Worm (Caenorhabditis elegans) whole organism, L1 larva: Measurements from ENCODE around the gene cyn-9.

Source experiments
- C04F5.9 ChIP-seq: sonication (generic microtip); optimal IDR thresholded peaks from 2 replicates; lab custom pipeline; 2016; ENCODE audit warnings: missing genetic modification characterization, missing compliant biosample characterization
- C16A3.4 ChIP-seq: fragments of 150-350 bp; optimal IDR thresholded peaks from 2 replicates; lab custom pipeline; 2014; ENCODE audit warnings: missing biosample characterization, missing genetic modification characterization
- F16B12.6 ChIP-seq: fragments of 150-350 bp; optimal IDR thresholded peaks from 2 replicates; lab custom pipeline; 2014; ENCODE audit warnings: missing biosample characterization, missing genetic modification characterization
- Y116A8C.19 ChIP-seq: sonication (generic microtip); optimal IDR thresholded peaks from 2 replicates; lab custom pipeline; 2016; ENCODE audit warnings: missing compliant biosample characterization, missing genetic modification characterization, borderline replicate concordance
- blmp-1 ChIP-seq: fragments of 150-350 bp; optimal IDR thresholded peaks from 2 replicates; lab custom pipeline; 2014; ENCODE audit warnings: missing biosample characterization, missing genetic modification characterization
- ceh-63 ChIP-seq: fragments of 200-800 bp; sonication (Bioruptor generic); optimal IDR thresholded peaks from 2 replicates; lab custom pipeline; 2018; ENCODE audit warnings: mild to moderate bottlenecking, missing genetic modification characterization, missing compliant biosample characterization
- ceh-82 ChIP-seq, 3 experiments: fragments of 150-350 bp in 1 of 3; sonication (generic microtip) in 2 of 3; optimal IDR thresholded peaks; 2 replicates each; lab custom pipeline; 2014 to 2017; ENCODE audit warnings: missing biosample characterization in 3 of 3, missing genetic modification characterization in 3 of 3
- ceh-90 ChIP-seq: sonication (generic microtip); optimal IDR thresholded peaks from 2 replicates; lab custom pipeline; 2016; ENCODE audit warnings: missing genetic modification characterization, missing compliant biosample characterization
- ces-1 ChIP-seq: fragments of 150-350 bp; optimal IDR thresholded peaks from 2 replicates; lab custom pipeline; 2014; ENCODE audit warnings: missing biosample characterization, missing genetic modification reagents, missing genetic modification characterization
- dpl-1 ChIP-seq, 3 experiments: fragments of 150-350 bp in 2 of 3; sonication (generic microtip) in 1 of 3; optimal IDR thresholded peaks; 2 replicates each; lab custom pipeline; 2014 to 2017; ENCODE audit warnings: missing biosample characterization in 3 of 3, missing genetic modification characterization in 3 of 3, missing genetic modification reagents in 3 of 3
- dsc-1 ChIP-seq: sonication (generic microtip); optimal IDR thresholded peaks from 2 replicates; lab custom pipeline; 2016; ENCODE audit warnings: mild to moderate bottlenecking, missing genetic modification characterization, missing compliant biosample characterization
- efl-1 ChIP-seq, 4 experiments: fragments of 150-350 bp; optimal IDR thresholded peaks in 3 of 4; peaks in 1 of 4; 1 replicate in 1 of 4; 2 replicates in 3 of 4; lab custom pipeline; 2014; ENCODE audit warnings: missing biosample characterization in 2 of 4, missing genetic modification characterization in 2 of 4, missing genetic modification reagents in 2 of 4
- efl-3 ChIP-seq: fragments of 200-800 bp; sonication (Bioruptor generic); optimal IDR thresholded peaks from 2 replicates; lab custom pipeline; 2018; ENCODE audit warnings: mild to moderate bottlenecking, missing genetic modification characterization, missing compliant biosample characterization
- egl-13 ChIP-seq: sonication (generic microtip); optimal IDR thresholded peaks from 2 replicates; lab custom pipeline; 2016; ENCODE audit warnings: missing genotype, missing genetic modification reagents, missing genetic modification characterization, missing compliant biosample characterization
- elt-3 ChIP-seq, 6 experiments: fragments of 150-350 bp in 1 of 6; sonication (generic microtip); optimal IDR thresholded peaks; 2 replicates each; lab custom pipeline; 2017 to 2018; ENCODE audit warnings: missing biosample characterization in 6 of 6, missing genetic modification characterization in 6 of 6, inconsistent platforms in 1 of 6
- ets-5 ChIP-seq: fragments of 200-800 bp; sonication (Bioruptor generic); IDR thresholded peaks from 2 replicates; pipeline ENCODE4 v1.3.6; 2022; ENCODE audit warnings: missing genetic modification characterization, missing compliant biosample characterization
- fkh-8 ChIP-seq: sonication (generic microtip); optimal IDR thresholded peaks from 2 replicates; lab custom pipeline; 2016; ENCODE audit warnings: mild to moderate bottlenecking, missing genetic modification characterization, missing compliant biosample characterization
- fos-1 ChIP-seq: fragments of 150-350 bp; optimal IDR thresholded peaks from 2 replicates; lab custom pipeline; 2014; ENCODE audit warnings: missing biosample characterization, missing genetic modification characterization
- grh-1 ChIP-seq: fragments of 200-800 bp; sonication (Bioruptor generic); IDR thresholded peaks from 2 replicates; pipeline ENCODE4 v1.3.6; 2022; ENCODE audit warnings: missing genetic modification reagents, missing genetic modification characterization, missing compliant biosample characterization
- hlh-17 ChIP-seq: fragments of 200-800 bp; sonication (Bioruptor generic); optimal IDR thresholded peaks from 2 replicates; lab custom pipeline; 2018; ENCODE audit warnings: missing genetic modification characterization, mild to moderate bottlenecking, missing compliant biosample characterization, moderate library complexity, borderline replicate concordance
- hlh-4 ChIP-seq: sonication (generic microtip); optimal IDR thresholded peaks from 2 replicates; lab custom pipeline; 2016; ENCODE audit warnings: mild to moderate bottlenecking, missing genetic modification characterization, missing compliant biosample characterization
- hpl-2 ChIP-seq: fragments of 150-350 bp; optimal IDR thresholded peaks from 2 replicates; lab custom pipeline; 2014; ENCODE audit warnings: missing biosample characterization, missing genetic modification reagents, missing genetic modification characterization
- irx-1 ChIP-seq: sonication (generic microtip); optimal IDR thresholded peaks from 2 replicates; lab custom pipeline; 2016; ENCODE audit warnings: missing genetic modification characterization, missing compliant biosample characterization
- lin-14 ChIP-seq: fragments of 200-800 bp; sonication (Bioruptor generic); optimal IDR thresholded peaks from 2 replicates; lab custom pipeline; 2018; ENCODE audit warnings: mild to moderate bottlenecking, missing genetic modification characterization, moderate library complexity, missing compliant biosample characterization
- lin-15B ChIP-seq: fragments of 150-350 bp; sonication (generic microtip); optimal IDR thresholded peaks from 3 replicates; lab custom pipeline; 2014; ENCODE audit warnings: missing biosample characterization, missing genetic modification characterization
- lin-35 ChIP-seq, 2 experiments: fragments of 150-350 bp; optimal IDR thresholded peaks; 2 replicates each; lab custom pipeline; 2014; ENCODE audit warnings: missing biosample characterization in 2 of 2, missing genetic modification characterization in 2 of 2, missing genetic modification reagents in 2 of 2
- lsy-2 ChIP-seq, 2 experiments: fragments of 150-350 bp; optimal IDR thresholded peaks; 2 replicates each; lab custom pipeline; 2014; ENCODE audit warnings: missing biosample characterization in 2 of 2, missing genetic modification characterization in 2 of 2
- mef-2 ChIP-seq: fragments of 150-350 bp; optimal IDR thresholded peaks from 2 replicates; lab custom pipeline; 2014; ENCODE audit warnings: missing biosample characterization, missing genetic modification characterization
- mep-1 ChIP-seq: fragments of 150-350 bp; optimal IDR thresholded peaks from 2 replicates; lab custom pipeline; 2014; ENCODE audit warnings: missing biosample characterization, missing genetic modification characterization
- nhr-12 ChIP-seq: sonication (generic microtip); optimal IDR thresholded peaks from 2 replicates; lab custom pipeline; 2017; ENCODE audit warnings: missing biosample characterization, missing genetic modification characterization
- nhr-20 ChIP-seq: sonication (generic microtip); optimal IDR thresholded peaks from 2 replicates; lab custom pipeline; 2016; ENCODE audit warnings: mild to moderate bottlenecking, missing genetic modification characterization, missing compliant biosample characterization
- nhr-28 ChIP-seq: fragments of 150-350 bp; optimal IDR thresholded peaks from 2 replicates; lab custom pipeline; 2014; ENCODE audit warnings: missing biosample characterization, missing genetic modification characterization
- nhr-47 ChIP-seq: sonication (generic microtip); optimal IDR thresholded peaks from 2 replicates; lab custom pipeline; 2016; ENCODE audit warnings: mild to moderate bottlenecking, missing genetic modification characterization, moderate library complexity, missing compliant biosample characterization
- nhr-71 ChIP-seq: sonication (generic microtip); optimal IDR thresholded peaks from 2 replicates; lab custom pipeline; 2016; ENCODE audit warnings: mild to moderate bottlenecking, missing genetic modification characterization, moderate library complexity, missing compliant biosample characterization
- nhr-77 ChIP-seq: fragments of 150-350 bp; optimal IDR thresholded peaks from 2 replicates; lab custom pipeline; 2014; ENCODE audit warnings: missing biosample characterization, missing genetic modification characterization
- nhr-90 ChIP-seq: sonication (generic microtip); optimal IDR thresholded peaks from 2 replicates; lab custom pipeline; 2016; ENCODE audit warnings: mild to moderate bottlenecking, missing genetic modification characterization, missing compliant biosample characterization; ENCODE audit not compliant: poor library complexity
- pax-3 ChIP-seq: fragments of 200-800 bp; sonication (Bioruptor generic); optimal IDR thresholded peaks from 2 replicates; lab custom pipeline; 2018; ENCODE audit warnings: mild to moderate bottlenecking, missing genetic modification characterization, moderate library complexity, missing compliant biosample characterization
- skn-1 ChIP-seq: fragments of 150-350 bp; optimal IDR thresholded peaks from 2 replicates; lab custom pipeline; 2014; ENCODE audit warnings: missing biosample characterization, missing genetic modification characterization
- sup-37 ChIP-seq: fragments of 200-800 bp; sonication (Bioruptor generic); optimal IDR thresholded peaks from 2 replicates; lab custom pipeline; 2018; ENCODE audit warnings: mild to moderate bottlenecking, missing genetic modification characterization, missing compliant biosample characterization
- swsn-7 ChIP-seq: sonication (generic microtip); optimal IDR thresholded peaks from 2 replicates; lab custom pipeline; 2016; ENCODE audit warnings: missing genetic modification characterization, missing compliant biosample characterization
- unc-130 ChIP-seq: fragments of 150-350 bp; optimal IDR thresholded peaks from 2 replicates; lab custom pipeline; 2017; ENCODE audit warnings: missing biosample characterization, missing genetic modification characterization, inconsistent platforms
- unc-86 ChIP-seq: sonication (generic microtip); optimal IDR thresholded peaks from 2 replicates; lab custom pipeline; 2016; ENCODE audit warnings: missing genetic modification characterization, missing compliant biosample characterization
- xbp-1 ChIP-seq: sonication (generic microtip); optimal IDR thresholded peaks from 2 replicates; lab custom pipeline; 2016; ENCODE audit warnings: missing genetic modification characterization, missing compliant biosample characterization
- ztf-4 ChIP-seq: fragments of 150-350 bp; optimal IDR thresholded peaks from 2 replicates; lab custom pipeline; 2014; ENCODE audit warnings: missing biosample characterization, missing genetic modification characterization

Gene cyn-9

ce11 chrIII:3672839-3673238 is 26.6 kb downstream of the cyn-9 start (continued):
- TF ChIP-seq skn-1 (peak; percentile 20), efl-1 (optimal IDR thresholded peaks at IDR 0.05; lab: Kevin White, UChicago) (peak in 1 of 2 experiments; percentile 18), efl-1 (GFP tag; optimal IDR thresholded peaks at IDR 0.05 in 1 of 2; lab: Kevin White, UChicago) (peak in 1 of 2 experiments; percentile 85), nhr-71 (tag; lab: Kevin White, UChicago) (peak; percentile 41), mep-1 (peak; percentile 28)

ce11 chrIII:3670984-3671383 is 28.5 kb downstream of the cyn-9 start:
- TF ChIP-seq ceh-90 (tag; lab: Kevin White, UChicago) (no peak), nhr-77 (peak; percentile 3), fkh-8 (tag; lab: Kevin White, UChicago) (peak; percentile 82), nhr-71 (tag; lab: Kevin White, UChicago) (peak; percentile 59), ceh-82 (tag; optimal IDR thresholded peaks at IDR 0.05; lab: Kevin White, UChicago) (peak in 1 of 3 experiments; percentile 9), swsn-7 (tag; lab: Kevin White, UChicago) (peak; percentile 34), egl-13 (tag; lab: Kevin White, UChicago) (peak; percentile 57), dsc-1 (tag; lab: Kevin White, UChicago) (peak; percentile 90), sup-37 (no peak), unc-86 (peak; percentile 11), hpl-2 (GFP tag; lab: Kevin White, UChicago) (no peak), nhr-47 (tag; lab: Kevin White, UChicago) (peak; percentile 71), lin-35 (GFP tag; optimal IDR thresholded peaks at IDR 0.05; lab: Kevin White, UChicago) (no peak), lin-14 (peak; percentile 47), lsy-2 (tag; optimal IDR thresholded peaks at IDR 0.05; lab: Kevin White, UChicago) (peak; percentile 13 to 18), hlh-17 (GFP tag; lab: Kevin White, UChicago) (no peak)

ce11 chrIII:3670336-3670735 is 29.1 kb downstream of the cyn-9 start, which contains the start of gene C46F11.6:
C46F11.6 (minus strand) TSS chrIII:3670436.
- no peak for TF ChIP-seq swsn-7 (tag; lab: Kevin White, UChicago)
- no peak for TF ChIP-seq Y116A8C.19
- no peak for TF ChIP-seq nhr-90 (tag; lab: Kevin White, UChicago)
- TF ChIP-seq C04F5.9 (tag; lab: Kevin White, UChicago): no peak
- TF ChIP-seq grh-1 (GFP tag; lab: Robert Waterston, UW): no peak

- TF ChIP-seq fos-1 (tag; lab: Kevin White, UChicago): no peak
- no peak for TF ChIP-seq ces-1
- TF ChIP-seq lin-15B: peak; percentile 3
- TF ChIP-seq C16A3.4: peak; percentile 51
- peak; percentile 44 for TF ChIP-seq xbp-1 (tag; lab: Kevin White, UChicago)
- TF ChIP-seq hlh-17 (GFP tag; lab: Kevin White, UChicago): no peak
- TF ChIP-seq nhr-71 (tag; lab: Kevin White, UChicago): peak; percentile 60
- TF ChIP-seq ceh-82 (tag; optimal IDR thresholded peaks at IDR 0.05; lab: Kevin White, UChicago): peak; percentile 4 to 47 (median 33)
- no peak for TF ChIP-seq ets-5
- peak; percentile 23 for TF ChIP-seq unc-130
- TF ChIP-seq nhr-20: peak; percentile 54
- TF ChIP-seq nhr-77: no peak
- TF ChIP-seq dsc-1 (tag; lab: Kevin White, UChicago): peak; percentile 22
- TF ChIP-seq unc-86: peak; percentile 8
- no peak for TF ChIP-seq efl-3 (GFP tag; lab: Kevin White, UChicago)
- TF ChIP-seq ztf-4 (tag; lab: Kevin White, UChicago): no peak
- TF ChIP-seq mef-2 (tag; lab: Kevin White, UChicago): no peak
- TF ChIP-seq elt-3 (tag; optimal IDR thresholded peaks at IDR 0.05; lab: Kevin White, UChicago): peak in 1 of 6 experiments; percentile 25
- no peak for TF ChIP-seq nhr-12 (tag; lab: Kevin White, UChicago)
- TF ChIP-seq irx-1 (tag; lab: Kevin White, UChicago): no peak
- no peak for TF ChIP-seq hlh-4 (tag; lab: Kevin White, UChicago)
- TF ChIP-seq swsn-7 (tag; lab: Kevin White, UChicago): peak; percentile 49
- TF ChIP-seq egl-13 (tag; lab: Kevin White, UChicago): peak; percentile 2
- peak in 1 of 2 experiments; percentile 50 for TF ChIP-seq lin-35 (GFP tag; optimal IDR thresholded peaks at IDR 0.05; lab: Kevin White, UChicago)
- TF ChIP-seq nhr-90 (tag; lab: Kevin White, UChicago): peak; percentile 62
- TF ChIP-seq F16B12.6: no peak
- no peak for TF ChIP-seq ceh-63 (GFP tag; lab: Kevin White, UChicago)
- TF ChIP-seq lsy-2 (tag; optimal IDR thresholded peaks at IDR 0.05; lab: Kevin White, UChicago): peak; percentile 45 to 63
- no peak for TF ChIP-seq nhr-28 (tag; lab: Kevin White, UChicago)
- peak; percentile 52 for TF ChIP-seq mep-1
- peak in 2 of 3 experiments; percentile 36 to 41 for TF ChIP-seq dpl-1 (GFP tag; optimal IDR thresholded peaks at IDR 0.05; lab: Kevin White, UChicago)
- TF ChIP-seq pax-3 (tag; lab: Kevin White, UChicago): no peak
- TF ChIP-seq blmp-1 (tag; lab: Kevin White, UChicago): peak; percentile 3
These were observed 35.2 kb downstream of the cyn-9 start, which contains the start of gene C46F11.4 for ce11 chrIII:3664224-3664623. C46F11.4 (minus strand) TSS chrIII:3664304.
